Fruit fly (Drosophila melanogaster) whole organism, pupa: ENCODE measurements around the gene CG5781.

Experiments
- CG10348 ChIP-seq: fragments of 200-800 bp; sonication (Bioruptor generic); IDR thresholded peaks from 2 replicates; pipeline ENCODE4 v1.3.6; 2022; ENCODE audit warnings: missing biosample characterization, missing genetic modification characterization
- CG12605 ChIP-seq: fragments of 200-800 bp; sonication (Bioruptor generic); IDR thresholded peaks from 2 replicates; pipeline ENCODE4 v1.3.6; 2022; ENCODE audit warnings: missing biosample characterization, missing genetic modification characterization
- CG34367 ChIP-seq: fragments of 200-800 bp; sonication (Bioruptor generic); optimal IDR thresholded peaks from 2 replicates; lab custom pipeline; 2018; ENCODE audit warnings: missing biosample characterization, mild to moderate bottlenecking, missing genetic modification characterization
- CG4496 ChIP-seq: fragments of 200-800 bp; sonication (Bioruptor generic); IDR thresholded peaks from 3 replicates; pipeline ENCODE4 v1.3.6; 2022; ENCODE audit warnings: missing biosample characterization, missing genetic modification characterization
- CG8159 ChIP-seq: fragments of 200-800 bp; sonication (Bioruptor generic); optimal IDR thresholded peaks from 3 replicates; lab custom pipeline; 2018; ENCODE audit warnings: missing biosample characterization, mild to moderate bottlenecking, missing genetic modification characterization, moderate library complexity
- CG8301 ChIP-seq: fragments of 200-800 bp; sonication (Bioruptor generic); optimal IDR thresholded peaks from 2 replicates; lab custom pipeline; 2018; ENCODE audit warnings: missing biosample characterization, mild to moderate bottlenecking, missing genetic modification characterization
- CG9948 ChIP-seq: fragments of 200-800 bp; sonication (Bioruptor generic); optimal IDR thresholded peaks from 2 replicates; lab custom pipeline; 2018; ENCODE audit warnings: missing biosample characterization, mild to moderate bottlenecking, missing genetic modification characterization, moderate library complexity
- D1 ChIP-seq: fragments of 200-800 bp; sonication (Bioruptor generic); optimal IDR thresholded peaks from 2 replicates; lab custom pipeline; 2018; ENCODE audit warnings: missing biosample characterization, mild to moderate bottlenecking, missing genetic modification characterization, moderate library complexity
- EcR ChIP-seq: fragments of 200-800 bp; sonication (Bioruptor generic); optimal IDR thresholded peaks from 3 replicates; lab custom pipeline; 2019; ENCODE audit warnings: missing biosample characterization, missing genetic modification characterization, mild to moderate bottlenecking, moderate library complexity, missing genetic modification reagents
- Ets98B ChIP-seq: fragments of 200-800 bp; sonication (Bioruptor generic); IDR thresholded peaks from 2 replicates; pipeline ENCODE4 v1.3.6; 2022; ENCODE audit warnings: missing biosample characterization, missing genetic modification characterization
- Pif1B ChIP-seq: fragments of 200-800 bp; sonication (Bioruptor generic); optimal IDR thresholded peaks from 3 replicates; lab custom pipeline; 2016; ENCODE audit warnings: missing biosample characterization, missing genetic modification characterization
- rn ChIP-seq: fragments of 200-800 bp; sonication (Bioruptor generic); IDR thresholded peaks from 2 replicates; pipeline ENCODE4 v1.3.6; 2022; ENCODE audit warnings: missing biosample characterization, missing genetic modification characterization

DNA sequence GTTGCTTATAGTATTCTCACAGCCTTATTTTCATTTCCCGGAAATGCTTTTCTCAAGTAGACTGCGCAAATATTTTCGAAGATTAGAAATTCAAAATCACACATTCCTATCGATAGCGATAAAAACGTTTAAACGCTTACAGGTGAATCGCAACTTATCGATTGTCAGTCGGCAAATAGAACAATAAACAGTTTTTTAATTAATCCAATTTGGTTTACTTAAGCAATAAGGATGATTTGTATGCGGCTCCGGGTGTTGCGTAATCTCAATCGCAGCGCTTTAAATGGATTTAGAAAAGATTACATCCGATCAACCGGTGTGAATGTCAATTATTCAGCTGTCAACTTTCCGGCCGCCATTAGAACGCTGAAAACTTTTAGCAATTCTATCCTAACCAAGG is 10.4 kb upstream of the CG5781 start, which contains the start of the genes CG6180 and CG15484:
- no peak for TF ChIP-seq CG4496 (GFP tag; lab: Robert Waterston, UW)
- no peak for TF ChIP-seq CG8159 (tag; lab: Kevin White, UChicago)
- TF ChIP-seq Pif1B (GFP tag; lab: Kevin White, UChicago), result no peak
- TF ChIP-seq CG8301 (tag; lab: Kevin White, UChicago), result no peak
- no peak for TF ChIP-seq Ets98B
- no peak for TF ChIP-seq CG9948 (tag; lab: Kevin White, UChicago)
- no peak for TF ChIP-seq rn (GFP tag; lab: Robert Waterston, UW)
- no peak for TF ChIP-seq CG10348 (GFP tag; lab: Robert Waterston, UW)
- TF ChIP-seq EcR (GFP tag; lab: Kevin White, UChicago), result no peak
- TF ChIP-seq CG12605 (GFP tag; lab: Robert Waterston, UW), result no peak
- TF ChIP-seq D1 (tag; lab: Kevin White, UChicago), result no peak
- TF ChIP-seq CG34367 (tag; lab: Kevin White, UChicago), result no peak
